Worm (Caenorhabditis elegans): ENCODE measurements around the gene col-87.

ce11 chrII:14138849-14139419 lies 44.4 kb upstream of the col-87 start:
- no peak for TF ChIP-seq sox-2 (GFP tag; IDR thresholded peaks at IDR 0.05)
- TF ChIP-seq ceh-22 (tag; optimal IDR thresholded peaks at IDR 0.05): no peak
- no peak for TF ChIP-seq elt-2 (tag; optimal IDR thresholded peaks at IDR 0.05)
- TF ChIP-seq pqm-1 (tag; optimal IDR thresholded peaks at IDR 0.05): no peak
- TF ChIP-seq pax-1 (tag; optimal IDR thresholded peaks at IDR 0.05): no peak
- TF ChIP-seq ceh-34 (tag; optimal IDR thresholded peaks at IDR 0.05): no peak
- TF ChIP-seq gmeb-2 (tag; optimal IDR thresholded peaks at IDR 0.05): no peak
- TF ChIP-seq ets-4 (tag; optimal IDR thresholded peaks at IDR 0.05): no peak
- TF ChIP-seq nhr-11 (tag; optimal IDR thresholded peaks at IDR 0.05): no peak
- TF ChIP-seq hlh-6 (tag; optimal IDR thresholded peaks at IDR 0.05): no peak
- no peak for TF ChIP-seq ceh-9 (tag; optimal IDR thresholded peaks at IDR 0.05)
- no peak for TF ChIP-seq T23F11.4 (GFP tag; optimal IDR thresholded peaks at IDR 0.05)
- no peak for TF ChIP-seq nfya-1 (tag; optimal IDR thresholded peaks at IDR 0.05)
